Worm (Caenorhabditis elegans): ENCODE results near the gene F44D12.8.

- TF ChIP-seq med-1 (GFP tag; optimal IDR thresholded peaks at IDR 0.05; ENCODE audit: insufficient read depth) (no peak), ztf-23 (GFP tag; IDR thresholded peaks at IDR 0.05) (no peak), flt-1 (GFP tag; IDR thresholded peaks at IDR 0.05) (no peak), ref-1 (GFP tag; conservative IDR thresholded peaks at IDR 0.05) (no peak), ztf-29 (GFP tag; IDR thresholded peaks at IDR 0.05) (no peak), tab-1 (GFP tag; IDR thresholded peaks at IDR 0.05) (no peak), klf-2 (GFP tag; conservative IDR thresholded peaks at IDR 0.05) (no peak), cog-1 (tag; optimal IDR thresholded peaks at IDR 0.05) (no peak), T22C8.4 (GFP tag; IDR thresholded peaks at IDR 0.05) (no peak)
These were observed 29.5 kb upstream of the F44D12.8 start for ce11 chrIV:9993403-9994132.
